Worm (Caenorhabditis elegans) whole organism, mixed stage, embryonic: ENCODE measurements around the gene Y55F3C.10.

Source experiments
- M03D4.4 ChIP-seq: sonication (generic microtip); optimal IDR thresholded peaks from 2 replicates; lab custom pipeline; 2017; ENCODE audit warnings: mild to moderate bottlenecking, missing genetic modification characterization, missing compliant biosample characterization
- bed-3 ChIP-seq: fragments of 200-800 bp; sonication (Bioruptor generic); optimal IDR thresholded peaks from 3 replicates; lab custom pipeline; 2018; ENCODE audit warnings: mild to moderate bottlenecking, missing genetic modification characterization, moderate library complexity, missing compliant biosample characterization
- ceh-43 ChIP-seq: fragments of 200-800 bp; sonication (Bioruptor generic); optimal IDR thresholded peaks from 2 replicates; lab custom pipeline; 2018; ENCODE audit warnings: mild to moderate bottlenecking, missing genetic modification characterization, moderate library complexity, missing compliant biosample characterization
- ces-1 ChIP-seq: fragments of 150-350 bp; optimal IDR thresholded peaks from 2 replicates; lab custom pipeline; 2014; ENCODE audit warnings: missing biosample characterization, missing genetic modification reagents, missing genetic modification characterization
- cnd-1 ChIP-seq: fragments of 200-800 bp; sonication (Bioruptor generic); optimal IDR thresholded peaks from 2 replicates; lab custom pipeline; 2018; ENCODE audit warnings: mild to moderate bottlenecking, missing genetic modification characterization, missing compliant biosample characterization
- drap-1 ChIP-seq: fragments of 200-800 bp; sonication (Bioruptor generic); optimal IDR thresholded peaks from 3 replicates; lab custom pipeline; 2018; ENCODE audit warnings: mild to moderate bottlenecking, missing genetic modification characterization, missing compliant biosample characterization
- elt-3 ChIP-seq: fragments of 150-350 bp; optimal IDR thresholded peaks from 2 replicates; lab custom pipeline; 2014; ENCODE audit warnings: missing biosample characterization, missing genetic modification characterization
- flh-1 ChIP-seq: fragments of 200-800 bp; sonication (Bioruptor generic); optimal IDR thresholded peaks from 2 replicates; lab custom pipeline; 2018; ENCODE audit warnings: mild to moderate bottlenecking, missing genetic modification characterization, moderate library complexity, missing compliant biosample characterization
- ham-2 ChIP-seq: fragments of 200-800 bp; sonication (Bioruptor generic); optimal IDR thresholded peaks from 2 replicates; lab custom pipeline; 2018; ENCODE audit warnings: mild to moderate bottlenecking, missing genetic modification characterization, missing compliant biosample characterization
- hlh-1 ChIP-seq: fragments of 150-350 bp; optimal IDR thresholded peaks from 2 replicates; lab custom pipeline; 2014; ENCODE audit warnings: missing biosample characterization, missing genetic modification reagents, missing genetic modification characterization
- lin-13 ChIP-seq: fragments of 150-350 bp; optimal IDR thresholded peaks from 2 replicates; lab custom pipeline; 2014; ENCODE audit warnings: missing biosample characterization, missing genetic modification characterization
- lin-32 ChIP-seq: fragments of 200-800 bp; sonication (Bioruptor generic); optimal IDR thresholded peaks from 2 replicates; lab custom pipeline; 2018; ENCODE audit warnings: mild to moderate bottlenecking, missing genetic modification characterization, missing compliant biosample characterization
- lsy-2 ChIP-seq: fragments of 150-350 bp; optimal IDR thresholded peaks from 2 replicates; lab custom pipeline; 2014; ENCODE audit warnings: missing biosample characterization, missing genetic modification characterization
- mab-5 ChIP-seq: fragments of 150-350 bp; optimal IDR thresholded peaks from 2 replicates; lab custom pipeline; 2014; ENCODE audit warnings: missing biosample characterization, missing genetic modification characterization
- mep-1 ChIP-seq: fragments of 150-350 bp; optimal IDR thresholded peaks from 2 replicates; lab custom pipeline; 2017; ENCODE audit warnings: missing biosample characterization, missing genetic modification reagents, missing genetic modification characterization, inconsistent platforms
- mls-2 ChIP-seq: sonication (generic microtip); optimal IDR thresholded peaks from 2 replicates; lab custom pipeline; 2016; ENCODE audit warnings: mild to moderate bottlenecking, missing genetic modification characterization, moderate library complexity, missing compliant biosample characterization
- nhr-12 ChIP-seq: fragments of 150-350 bp; optimal IDR thresholded peaks from 2 replicates; lab custom pipeline; 2014; ENCODE audit warnings: missing biosample characterization, missing genetic modification characterization
- nhr-2 ChIP-seq: fragments of 150-350 bp; optimal IDR thresholded peaks from 2 replicates; lab custom pipeline; 2014; ENCODE audit warnings: missing biosample characterization, missing genetic modification characterization
- nhr-237 ChIP-seq: fragments of 150-350 bp; optimal IDR thresholded peaks from 2 replicates; lab custom pipeline; 2014; ENCODE audit warnings: missing biosample characterization, missing genetic modification characterization
- nhr-28 ChIP-seq: fragments of 150-350 bp; optimal IDR thresholded peaks from 2 replicates; lab custom pipeline; 2014; ENCODE audit warnings: missing biosample characterization, missing genetic modification characterization
- nhr-76 ChIP-seq: sonication (generic microtip); optimal IDR thresholded peaks from 2 replicates; lab custom pipeline; 2017; ENCODE audit warnings: missing biosample characterization, missing genetic modification characterization
- sem-2 ChIP-seq: fragments of 200-800 bp; sonication (Bioruptor generic); optimal IDR thresholded peaks from 2 replicates; lab custom pipeline; 2018; ENCODE audit warnings: mild to moderate bottlenecking, missing genetic modification characterization, missing compliant biosample characterization
- sptf-1 ChIP-seq: sonication (generic microtip); optimal IDR thresholded peaks from 2 replicates; lab custom pipeline; 2017; ENCODE audit warnings: mild to moderate bottlenecking, missing genetic modification characterization, moderate library complexity, missing compliant biosample characterization
- tbx-8 ChIP-seq: fragments of 200-800 bp; sonication (Bioruptor generic); optimal IDR thresholded peaks from 2 replicates; lab custom pipeline; 2018; ENCODE audit warnings: mild to moderate bottlenecking, missing genetic modification characterization, moderate library complexity, missing compliant biosample characterization
- unc-120 ChIP-seq: sonication (generic microtip); optimal IDR thresholded peaks from 2 replicates; lab custom pipeline; 2017; ENCODE audit warnings: missing genetic modification characterization, missing compliant biosample characterization; ENCODE audit not compliant: poor library complexity, severe bottlenecking
- unc-39 ChIP-seq: fragments of 150-350 bp; optimal IDR thresholded peaks from 2 replicates; lab custom pipeline; 2014; ENCODE audit warnings: missing biosample characterization, missing genetic modification characterization
- unc-62 ChIP-seq: fragments of 150-350 bp; optimal IDR thresholded peaks from 2 replicates; lab custom pipeline; 2014; ENCODE audit warnings: missing biosample characterization, missing genetic modification reagents, missing genetic modification characterization
- zip-8 ChIP-seq: fragments of 150-350 bp; optimal IDR thresholded peaks from 2 replicates; lab custom pipeline; 2014; ENCODE audit warnings: missing biosample characterization, missing genetic modification characterization
- ztf-11 ChIP-seq: fragments of 150-350 bp; optimal IDR thresholded peaks from 2 replicates; lab custom pipeline; 2014; ENCODE audit warnings: missing biosample characterization, missing genetic modification characterization

Gene Y55F3C.10

DNA sequence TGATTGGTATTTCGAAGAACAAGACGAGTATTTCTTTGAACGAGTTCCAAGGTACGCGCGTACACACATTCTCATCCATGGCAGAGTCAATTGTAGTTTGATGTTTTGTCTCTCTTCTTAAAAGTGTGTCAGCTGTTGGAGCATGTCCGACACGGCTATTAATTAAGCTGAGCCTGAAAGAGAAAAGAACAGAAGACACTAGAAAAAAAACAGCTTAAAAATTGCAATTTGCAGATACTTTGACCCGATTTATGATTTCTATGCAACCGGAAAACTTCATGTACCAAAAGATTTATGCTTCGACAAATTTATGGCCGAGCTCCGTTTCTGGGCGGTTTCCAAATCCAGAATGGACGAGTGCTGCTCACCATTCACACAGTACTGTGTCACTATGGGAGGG is 30.3 kb upstream of the Y55F3C.10 start:
- TF ChIP-seq mls-2 (tag; lab: Kevin White, UChicago) (no peak), drap-1 (GFP tag; lab: Kevin White, UChicago) (no peak), bed-3 (GFP tag; lab: Kevin White, UChicago) (no peak), nhr-28 (no peak), M03D4.4 (tag; lab: Kevin White, UChicago) (no peak), sptf-1 (no peak), nhr-76 (tag; lab: Kevin White, UChicago) (no peak), unc-39 (tag; lab: Kevin White, UChicago) (no peak), lsy-2 (tag; lab: Kevin White, UChicago) (no peak), flh-1 (no peak), unc-62 (GFP tag; lab: Kevin White, UChicago) (no peak), lin-13 (tag; lab: Kevin White, UChicago) (no peak), mab-5 (no peak), nhr-12 (no peak), elt-3 (no peak)
- TF ChIP-seq, all 35 proteins: peak for 0

DNA sequence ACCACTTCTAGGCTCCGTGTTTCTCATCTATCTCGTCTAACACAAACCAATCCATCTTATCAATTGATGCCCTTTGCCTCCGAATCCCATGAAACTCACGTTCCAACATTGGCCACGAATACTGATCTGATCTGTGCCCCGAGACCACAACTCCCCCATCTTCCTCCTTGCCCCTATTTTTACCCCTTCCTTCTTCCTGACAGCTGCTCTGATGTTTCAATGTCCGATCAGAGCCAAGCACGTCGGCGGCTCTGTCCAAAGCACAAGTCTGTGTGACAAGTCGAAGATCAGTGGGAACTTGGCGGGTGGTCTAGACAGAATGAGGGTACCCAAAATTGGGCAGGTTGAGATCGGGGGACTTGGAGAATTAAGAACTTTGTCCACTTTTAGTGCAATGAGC is 27.1 kb upstream of the Y55F3C.10 start:
- TF ChIP-seq tbx-8 (GFP tag; lab: Kevin White, UChicago) (no peak), lsy-2 (tag; lab: Kevin White, UChicago) (no peak), lin-13 (tag; lab: Kevin White, UChicago) (no peak), hlh-1 (tag; lab: Kevin White, UChicago) (no peak), elt-3 (no peak), unc-120 (no peak), nhr-2 (tag; lab: Kevin White, UChicago) (no peak), lin-32 (no peak), nhr-237 (tag; lab: Kevin White, UChicago) (no peak), sem-2 (GFP tag; lab: Kevin White, UChicago) (no peak)

DNA sequence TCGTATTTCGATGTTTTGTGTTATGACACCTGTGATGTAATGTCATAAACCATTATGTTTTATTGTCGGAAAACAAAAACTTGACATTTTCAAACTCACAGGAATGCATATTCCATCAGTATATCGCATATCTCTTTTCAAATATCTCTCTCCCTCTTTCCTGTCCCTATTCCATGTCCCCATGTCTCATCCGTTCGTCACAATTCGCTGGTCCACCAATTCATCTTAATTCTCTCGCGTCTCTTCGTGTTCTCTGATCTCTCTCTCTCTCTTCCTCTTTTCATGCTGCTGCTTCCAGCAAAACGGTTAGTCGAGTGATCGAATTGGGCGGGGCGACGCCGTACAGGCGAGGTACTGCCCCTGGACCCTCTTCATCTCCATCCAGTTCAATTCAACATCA is 22.6 kb upstream of the Y55F3C.10 start:
- TF ChIP-seq unc-62 (GFP tag; lab: Kevin White, UChicago) (peak; percentile 53), mep-1 (no peak), ham-2 (no peak), lsy-2 (tag; lab: Kevin White, UChicago) (no peak)

DNA sequence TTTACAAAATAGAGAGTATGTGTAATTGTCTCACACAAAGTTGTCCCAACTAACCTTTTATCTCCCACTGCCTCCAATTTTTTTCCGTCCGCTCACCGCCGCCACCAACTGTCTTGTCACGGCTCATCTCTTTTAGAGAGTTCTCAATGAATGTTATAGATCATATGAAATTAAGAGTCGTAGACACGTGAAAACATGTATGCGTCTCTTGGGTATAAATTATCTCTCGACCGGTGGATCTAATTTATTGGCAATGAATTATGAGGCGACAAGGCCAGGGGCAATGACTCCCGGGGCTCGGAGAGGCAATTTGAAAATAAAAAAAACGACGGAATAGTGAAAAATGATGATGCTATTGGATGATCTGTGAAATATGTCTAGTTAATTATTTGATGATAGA is 21.4 kb upstream of the Y55F3C.10 start:
- TF ChIP-seq hlh-1 (tag; lab: Kevin White, UChicago): peak; percentile 78
- peak; percentile 41 for TF ChIP-seq unc-120
- TF ChIP-seq nhr-2 (tag; lab: Kevin White, UChicago): peak; percentile 17
- no peak for TF ChIP-seq lin-13 (tag; lab: Kevin White, UChicago)
- TF ChIP-seq ces-1 (GFP tag; lab: Kevin White, UChicago): peak; percentile 48
- no peak for TF ChIP-seq ceh-43 (GFP tag; lab: Kevin White, UChicago)
- TF ChIP-seq mep-1: no peak
- TF ChIP-seq bed-3 (GFP tag; lab: Kevin White, UChicago): no peak
- TF ChIP-seq unc-62 (GFP tag; lab: Kevin White, UChicago): peak; percentile 95
- TF ChIP-seq mab-5: peak; percentile 80
- TF ChIP-seq, all 35 proteins: peak for 6

DNA sequence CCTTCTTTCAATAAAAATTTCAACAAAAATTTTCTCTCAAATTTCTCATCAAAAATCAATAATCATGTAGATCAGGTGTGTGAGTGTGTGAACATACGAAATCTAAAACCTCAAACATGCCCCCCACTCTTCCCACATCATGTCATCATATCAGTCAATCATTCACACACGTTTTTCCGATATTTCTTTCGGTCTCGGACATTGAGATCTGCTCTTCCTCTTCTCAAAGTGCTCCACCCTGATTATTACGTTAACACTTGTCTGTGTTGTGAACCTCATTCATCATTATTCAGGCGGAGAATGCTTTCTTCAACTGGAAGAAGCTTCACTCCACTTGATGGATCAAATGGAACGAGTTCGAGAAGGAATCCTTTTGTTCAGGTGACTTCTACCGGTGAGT is 17.2 kb upstream of the Y55F3C.10 start, which contains the start of gene kvs-5:
Gene kvs-5, plus strand, starts transcription at position 301 of the 400 bp plus-strand sequence.
- no peak for TF ChIP-seq nhr-76 (tag; lab: Kevin White, UChicago)
- TF ChIP-seq unc-62 (GFP tag; lab: Kevin White, UChicago): peak; percentile 79
- TF ChIP-seq unc-39 (tag; lab: Kevin White, UChicago): no peak
- TF ChIP-seq cnd-1 (tag; lab: Kevin White, UChicago): no peak

DNA sequence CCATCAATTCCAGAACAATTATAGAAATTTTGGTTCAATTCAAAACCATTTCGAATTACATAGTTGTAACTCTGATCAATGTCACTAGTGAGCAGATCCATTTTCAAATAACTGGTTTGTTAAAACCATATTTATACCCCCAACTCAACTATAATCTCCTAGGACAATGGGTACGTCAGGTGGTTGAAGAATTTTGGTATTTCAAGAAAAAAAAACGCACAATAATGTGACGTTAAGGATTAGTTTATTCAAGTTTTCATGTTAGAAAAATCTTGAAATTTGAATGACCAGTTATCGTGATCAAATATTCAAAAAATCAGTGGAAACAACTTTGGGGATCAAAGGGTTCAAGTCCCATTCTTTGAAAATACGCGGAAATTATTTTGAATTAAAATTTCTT is 11.7 kb upstream of the Y55F3C.10 start, which contains the start of gene srt-24:
Gene srt-24, minus strand, starts transcription at position 101 of the 400 bp plus-strand sequence.
- no peak for TF ChIP-seq ztf-11 (tag; lab: Kevin White, UChicago)
- TF ChIP-seq lin-32: no peak
- TF ChIP-seq ham-2: no peak
- no peak for TF ChIP-seq mls-2 (tag; lab: Kevin White, UChicago)
- TF ChIP-seq M03D4.4 (tag; lab: Kevin White, UChicago): no peak
- no peak for TF ChIP-seq cnd-1 (tag; lab: Kevin White, UChicago)
- TF ChIP-seq hlh-1 (tag; lab: Kevin White, UChicago): no peak
- TF ChIP-seq zip-8 (tag; lab: Kevin White, UChicago): no peak
- no peak for TF ChIP-seq nhr-2 (tag; lab: Kevin White, UChicago)
- TF ChIP-seq ces-1 (GFP tag; lab: Kevin White, UChicago): no peak
- no peak for TF ChIP-seq sptf-1
- no peak for TF ChIP-seq mab-5
